Fruit fly (Drosophila melanogaster) S2 (cell line): ENCODE measurements around the gene CG5676.

Experiments used
- CG8478 ChIP-seq: fragments of >200 bp; optimal IDR thresholded peaks from 2 replicates; lab custom pipeline; 2018
- CTCF ChIP-seq, 2 experiments: fragments of >200 bp; optimal IDR thresholded peaks; 2 replicates each; lab custom pipeline; 2018

DNA sequence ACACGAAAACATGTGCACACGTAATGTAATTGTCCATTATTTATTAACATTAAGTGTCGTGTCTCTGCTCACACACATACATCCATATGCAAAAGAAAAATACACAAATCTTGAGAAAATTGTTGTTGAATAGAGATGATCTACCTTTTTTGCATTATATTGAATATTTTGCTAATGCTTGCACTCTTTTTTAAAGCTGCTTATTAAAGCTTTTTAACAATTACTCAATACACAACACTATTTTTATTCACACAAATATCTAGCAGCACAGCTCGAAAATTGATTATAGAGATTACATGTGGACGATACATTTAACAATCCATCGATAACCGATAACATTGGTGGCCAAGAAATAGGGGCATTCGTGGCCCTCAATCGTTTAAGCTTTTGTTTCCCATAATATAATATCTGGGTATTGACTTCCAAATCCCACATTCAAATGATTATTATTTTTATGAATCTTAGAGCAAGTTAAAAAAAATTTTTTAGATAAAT, 36.4 kb upstream of the CG5676 start, which contains the start of gene Ufd4:
- TF ChIP-seq CTCF (optimal IDR thresholded peaks at IDR 0.05; lab: Kevin White, UChicago): no peak
- TF ChIP-seq CG8478 (lab: Kevin White, UChicago): no peak
